Fruit fly (Drosophila melanogaster) whole organism: ENCODE results near the gene CG1523.

Experiments used
- CG8478 ChIP-seq: fragments of >200 bp; optimal IDR thresholded peaks from 2 replicates; lab custom pipeline; 2018; ENCODE audit warnings: inconsistent platforms
- Dll ChIP-seq: fragments of >200 bp; optimal IDR thresholded peaks from 2 replicates; lab custom pipeline; 2017
- EcR ChIP-seq, 2 experiments: fragments of >200 bp; optimal IDR thresholded peaks; 2 replicates each; lab custom pipeline; 2017; ENCODE audit warnings: missing biosample characterization in 2 of 2, missing genetic modification characterization in 2 of 2, missing genetic modification reagents in 2 of 2
- pan ChIP-seq: fragments of >200 bp; optimal IDR thresholded peaks from 2 replicates; lab custom pipeline; 2017
- psq ChIP-seq: fragments of >200 bp; optimal IDR thresholded peaks from 2 replicates; lab custom pipeline; 2017
- usp ChIP-seq: fragments of >200 bp; optimal IDR thresholded peaks from 2 replicates; lab custom pipeline; 2017; ENCODE audit warnings: missing biosample characterization, missing genetic modification characterization, mixed read lengths

Gene CG1523

dm6 chr3R:28848693-28849470, 29.4 kb upstream of the CG1523 start:
- TF ChIP-seq Dll (lab: Kevin White, UChicago) (no peak), CG8478 (lab: Kevin White, UChicago) (no peak), usp (GFP tag; lab: Kevin White, UChicago) (no peak)

- TF ChIP-seq psq (lab: Kevin White, UChicago) = no peak
- peak; percentile 31 for TF ChIP-seq pan (lab: Kevin White, UChicago)
These were observed 28.3 kb upstream of the CG1523 start for dm6 chr3R:28847547-28848316.

- peak in 1 of 2 experiments; percentile 22 for TF ChIP-seq EcR (GFP tag; optimal IDR thresholded peaks at IDR 0.05; lab: Kevin White, UChicago)
- TF ChIP-seq usp (GFP tag; lab: Kevin White, UChicago) = no peak
- peak; percentile 48 for TF ChIP-seq pan (lab: Kevin White, UChicago)
These were observed 27.5 kb upstream of the CG1523 start for dm6 chr3R:28846877-28847529.

- TF ChIP-seq usp (GFP tag; lab: Kevin White, UChicago) = no peak
These were observed 26.5 kb upstream of the CG1523 start for dm6 chr3R:28845981-28846380.

- TF ChIP-seq psq (lab: Kevin White, UChicago) = no peak
- no peak for TF ChIP-seq usp (GFP tag; lab: Kevin White, UChicago)
- TF ChIP-seq Dll (lab: Kevin White, UChicago) = no peak
- TF ChIP-seq EcR (GFP tag; optimal IDR thresholded peaks at IDR 0.05; lab: Kevin White, UChicago) = no peak
- TF ChIP-seq CG8478 (lab: Kevin White, UChicago) = no peak
- no peak for TF ChIP-seq pan (lab: Kevin White, UChicago)
These were observed 26.0 kb upstream of the CG1523 start for dm6 chr3R:28845377-28845876.

dm6 chr3R:28844611-28845376, 25.3 kb upstream of the CG1523 start, which contains the start of the genes Apc and spg:
Gene Apc, minus strand, starts transcription at chr3R:28844748.
Gene spg, plus strand, starts transcription at chr3R:28845270.
- no peak for TF ChIP-seq EcR (GFP tag; optimal IDR thresholded peaks at IDR 0.05; lab: Kevin White, UChicago)
- TF ChIP-seq pan (lab: Kevin White, UChicago) = no peak
- TF ChIP-seq CG8478 (lab: Kevin White, UChicago) = no peak
- TF ChIP-seq psq (lab: Kevin White, UChicago) = no peak
- no peak for TF ChIP-seq Dll (lab: Kevin White, UChicago)
- no peak for TF ChIP-seq usp (GFP tag; lab: Kevin White, UChicago)

- TF ChIP-seq Dll (lab: Kevin White, UChicago) (no peak), usp (GFP tag; lab: Kevin White, UChicago) (no peak), CG8478 (lab: Kevin White, UChicago) (no peak), EcR (GFP tag; optimal IDR thresholded peaks at IDR 0.05; lab: Kevin White, UChicago) (no peak), psq (lab: Kevin White, UChicago) (no peak), pan (lab: Kevin White, UChicago) (no peak)
These were observed 24.5 kb upstream of the CG1523 start for dm6 chr3R:28843776-28844610.

- TF ChIP-seq psq (lab: Kevin White, UChicago) = no peak
- TF ChIP-seq usp (GFP tag; lab: Kevin White, UChicago) = no peak
- TF ChIP-seq pan (lab: Kevin White, UChicago) = no peak
- TF ChIP-seq CG8478 (lab: Kevin White, UChicago) = no peak
- TF ChIP-seq EcR (GFP tag; optimal IDR thresholded peaks at IDR 0.05; lab: Kevin White, UChicago) = no peak
- no peak for TF ChIP-seq Dll (lab: Kevin White, UChicago)
These were observed 23.0 kb upstream of the CG1523 start for dm6 chr3R:28842431-28842830.

- TF ChIP-seq usp (GFP tag; lab: Kevin White, UChicago) (no peak), psq (lab: Kevin White, UChicago) (no peak)
These were observed 22.5 kb upstream of the CG1523 start for dm6 chr3R:28841968-28842367.

- TF ChIP-seq EcR (GFP tag; optimal IDR thresholded peaks at IDR 0.05; lab: Kevin White, UChicago) (no peak), psq (lab: Kevin White, UChicago) (no peak), pan (lab: Kevin White, UChicago) (no peak), CG8478 (lab: Kevin White, UChicago) (no peak), Dll (lab: Kevin White, UChicago) (no peak)
These were observed 21.2 kb upstream of the CG1523 start for dm6 chr3R:28840620-28841019.
